Fruit fly (Drosophila melanogaster): Measurements from ENCODE around the gene Aduk.
A peak's percentile ranks its signal among the peaks of the same experiment; 100 is the strongest.

Gene Aduk

DNA sequence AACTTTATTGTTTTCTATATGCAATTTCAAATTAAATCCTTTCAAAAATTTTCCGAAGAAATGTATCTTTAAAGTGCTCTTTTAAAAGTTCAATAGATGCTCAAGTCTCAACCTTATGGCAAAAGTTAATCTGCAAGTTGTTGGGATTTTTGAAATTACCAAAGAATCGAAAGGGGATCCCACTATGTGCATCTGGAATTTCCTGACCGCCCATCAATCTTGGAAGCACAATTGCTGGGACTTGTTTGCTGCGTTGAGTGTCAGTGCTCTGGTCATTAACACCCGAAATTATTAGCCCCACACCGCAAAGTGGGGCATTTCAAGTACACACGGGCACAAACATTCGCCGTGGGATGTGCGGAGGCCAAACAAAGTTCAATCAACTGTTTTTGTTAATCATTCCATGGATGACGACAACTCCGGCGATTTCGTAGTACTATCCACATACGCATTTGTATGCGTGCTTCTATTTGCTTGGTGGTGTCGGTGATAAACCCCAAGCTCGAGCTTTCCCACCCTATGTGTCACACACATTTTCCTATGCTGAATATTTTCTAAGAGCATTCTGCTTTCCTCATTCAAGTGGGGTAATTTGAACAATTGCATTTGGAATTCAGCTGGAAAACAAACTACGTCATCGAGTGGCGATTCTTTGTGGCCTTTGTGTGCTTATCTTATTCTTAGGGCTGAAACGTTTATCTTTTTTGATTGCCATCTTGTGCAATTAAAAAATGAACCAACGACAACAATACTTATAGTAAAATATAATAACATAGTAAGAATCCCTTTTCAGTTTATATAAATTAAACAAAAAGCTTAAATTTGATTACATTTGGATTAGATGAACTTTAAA lies 3.1 kb upstream of the Aduk start (continued):
- TF ChIP-seq CG13424 (tag; optimal IDR thresholded peaks at IDR 0.05): no peak
- TF ChIP-seq crp (GFP tag; optimal IDR thresholded peaks at IDR 0.05): no peak
- no peak for TF ChIP-seq br (optimal IDR thresholded peaks at IDR 0.05)
- no peak for TF ChIP-seq CG14050 (GFP tag; IDR thresholded peaks at IDR 0.05)
- no peak for TF ChIP-seq ash1 (GFP tag; optimal IDR thresholded peaks at IDR 0.05)
- 0 out of 2 replicates have a peak, but pooled peaks have one; percentile 8 for TF ChIP-seq E2f2 (GFP tag; IDR thresholded peaks at IDR 0.05)
- TF ChIP-seq CG1529 (GFP tag; optimal IDR thresholded peaks at IDR 0.05): no peak
- TF ChIP-seq ATbp (GFP tag; optimal IDR thresholded peaks at IDR 0.05): no peak
- peak; percentile 10 for TF ChIP-seq B-H2 (GFP tag; optimal IDR thresholded peaks at IDR 0.05)
- no peak for TF ChIP-seq fu2 (GFP tag; optimal IDR thresholded peaks at IDR 0.05)
- no peak for TF ChIP-seq Stat92E (GFP tag; optimal IDR thresholded peaks at IDR 0.05)
- TF ChIP-seq E2f1 (GFP tag; IDR thresholded peaks at IDR 0.05): no peak
- no peak for TF ChIP-seq jumu (GFP tag; optimal IDR thresholded peaks at IDR 0.05)
- 0 out of 2 replicates have a peak, but pooled peaks have one; percentile 54 for TF ChIP-seq CG16779 (GFP tag; IDR thresholded peaks at IDR 0.05)
- TF ChIP-seq zf30C (GFP tag; optimal IDR thresholded peaks at IDR 0.05): no peak
- TF ChIP-seq CkIIα-i1 (GFP tag; IDR thresholded peaks at IDR 0.05): no peak
- no peak for TF ChIP-seq CG3838 (GFP tag; optimal IDR thresholded peaks at IDR 0.05)
- no peak for TF ChIP-seq lov (optimal IDR thresholded peaks at IDR 0.05)
- no peak for TF ChIP-seq lov (GFP tag; IDR thresholded peaks at IDR 0.05)
- TF ChIP-seq ap (GFP tag; IDR thresholded peaks at IDR 0.05): no peak
- peak; percentile 43 for TF ChIP-seq CG10543 (GFP tag; optimal IDR thresholded peaks at IDR 0.05)
- no peak for TF ChIP-seq CG2889 (GFP tag; IDR thresholded peaks at IDR 0.05)
- TF ChIP-seq nom (GFP tag; optimal IDR thresholded peaks at IDR 0.05): no peak
- TF ChIP-seq ci (GFP tag; IDR thresholded peaks at IDR 0.05): peak; percentile 49; the same call in 1 of the 3 replicates
- TF ChIP-seq wdn (GFP tag; IDR thresholded peaks at IDR 0.05): no peak
- TF ChIP-seq CG2120 (GFP tag; optimal IDR thresholded peaks at IDR 0.05): no peak
- TF ChIP-seq CG4617 (GFP tag; optimal IDR thresholded peaks at IDR 0.05; ENCODE audit: borderline replicate concordance): no peak
- no peak for TF ChIP-seq H2.0 (GFP tag; IDR thresholded peaks at IDR 0.05)
- peak; percentile 25; the same call in 1 of the 2 replicates for TF ChIP-seq Rfx (GFP tag; IDR thresholded peaks at IDR 0.05)
- 0 out of 2 replicates have a peak, but pooled peaks have one; percentile 20 for TF ChIP-seq bbx (GFP tag; IDR thresholded peaks at IDR 0.05; ENCODE audit: partially characterized antibody)
- no peak for TF ChIP-seq CG15073 (GFP tag; optimal IDR thresholded peaks at IDR 0.05)
- no peak for TF ChIP-seq TFAM (GFP tag; optimal IDR thresholded peaks at IDR 0.05)
- no peak for TF ChIP-seq Doc2 (GFP tag; IDR thresholded peaks at IDR 0.05)
- peak; percentile 58 for TF ChIP-seq sd (tag; optimal IDR thresholded peaks at IDR 0.05)
- TF ChIP-seq Side (GFP tag; optimal IDR thresholded peaks at IDR 0.05): no peak
- TF ChIP-seq CG11723 (GFP tag; optimal IDR thresholded peaks at IDR 0.05): no peak
- TF ChIP-seq Tbp (GFP tag; optimal IDR thresholded peaks at IDR 0.05): no peak
- TF ChIP-seq Ada2b (GFP tag; IDR thresholded peaks at IDR 0.05): no peak
- TF ChIP-seq nerfin-1 (tag; optimal IDR thresholded peaks at IDR 0.05): peak; percentile 21
- TF ChIP-seq Atf6 (GFP tag; IDR thresholded peaks at IDR 0.05): peak; percentile 37; the same call in 1 of the 2 replicates
- no peak for TF ChIP-seq dpn (GFP tag; optimal IDR thresholded peaks at IDR 0.05)
- no peak for TF ChIP-seq Ets65A (GFP tag)
- TF ChIP-seq Hr51 (GFP tag; optimal IDR thresholded peaks at IDR 0.05): no peak
- no peak for TF ChIP-seq slou (GFP tag; optimal IDR thresholded peaks at IDR 0.05)
- peak; percentile 36; the same call in 1 of the 2 replicates for TF ChIP-seq CG32532 (GFP tag; IDR thresholded peaks at IDR 0.05)
- no peak for TF ChIP-seq wor (GFP tag; IDR thresholded peaks at IDR 0.05)
- no peak for TF ChIP-seq dmrt11E (tag; optimal IDR thresholded peaks at IDR 0.05)
- TF ChIP-seq so (GFP tag; IDR thresholded peaks at IDR 0.05): 0 out of 3 replicates have a peak, but pooled peaks have one; percentile 43
- no peak for TF ChIP-seq pb (GFP tag; optimal IDR thresholded peaks at IDR 0.05)
- TF ChIP-seq CG2199 (GFP tag; IDR thresholded peaks at IDR 0.05): peak; percentile 49; the same call in 1 of the 3 replicates

Data from whole organism, embryonic.